Worm (Caenorhabditis elegans) whole organism, L3 larva: Measurements from ENCODE around the gene pes-1.

Experiments used
- R02D3.7 ChIP-seq: fragments of 150-350 bp; optimal IDR thresholded peaks from 2 replicates; lab custom pipeline; 2014; ENCODE audit warnings: missing biosample characterization, missing genetic modification characterization
- aly-2 ChIP-seq: fragments of 150-350 bp; optimal IDR thresholded peaks from 2 replicates; lab custom pipeline; 2014; ENCODE audit warnings: missing biosample characterization, missing genetic modification characterization
- ama-1 ChIP-seq: fragments of 150-350 bp; optimal IDR thresholded peaks from 2 replicates; lab custom pipeline; 2018
- ceh-16 ChIP-seq: sonication (generic microtip); optimal IDR thresholded peaks from 2 replicates; lab custom pipeline; 2017; ENCODE audit warnings: missing biosample characterization, missing genetic modification characterization
- ceh-9 ChIP-seq: sonication (generic microtip); optimal IDR thresholded peaks from 2 replicates; lab custom pipeline; 2018; ENCODE audit warnings: missing biosample characterization, missing genetic modification characterization
- daf-12 ChIP-seq: fragments of 150-350 bp; optimal IDR thresholded peaks from 2 replicates; lab custom pipeline; 2014; ENCODE audit warnings: missing biosample characterization, missing genetic modification reagents, missing genetic modification characterization
- egl-27 ChIP-seq: sonication (generic microtip); optimal IDR thresholded peaks from 4 replicates; lab custom pipeline; 2017; ENCODE audit warnings: missing biosample characterization, missing genetic modification reagents, missing genetic modification characterization
- egl-5 ChIP-seq: fragments of 150-350 bp; optimal IDR thresholded peaks from 2 replicates; lab custom pipeline; 2017; ENCODE audit warnings: missing biosample characterization, missing genetic modification reagents, missing genetic modification characterization, inconsistent platforms
- elt-1 ChIP-seq: fragments of 150-350 bp; optimal IDR thresholded peaks from 2 replicates; lab custom pipeline; 2014; ENCODE audit warnings: missing biosample characterization, missing genetic modification characterization
- elt-2 ChIP-seq: sonication (generic microtip); optimal IDR thresholded peaks from 2 replicates; lab custom pipeline; 2016; ENCODE audit warnings: missing genetic modification reagents, mild to moderate bottlenecking, missing genetic modification characterization, missing compliant biosample characterization
- elt-3 ChIP-seq, 3 experiments: fragments of 150-350 bp in 1 of 3; sonication (generic microtip) in 2 of 3; optimal IDR thresholded peaks; 2 replicates in 2 of 3; 4 replicates in 1 of 3; lab custom pipeline; 2014 to 2017; ENCODE audit warnings: missing biosample characterization in 3 of 3, missing genetic modification characterization in 3 of 3
- eor-1 ChIP-seq, 2 experiments: fragments of 150-350 bp; optimal IDR thresholded peaks; 2 replicates each; lab custom pipeline; 2014 to 2018; ENCODE audit warnings: missing biosample characterization in 2 of 2, missing genetic modification characterization in 2 of 2
- fkh-10 ChIP-seq: sonication (generic microtip); optimal IDR thresholded peaks from 2 replicates; lab custom pipeline; 2017; ENCODE audit warnings: missing biosample characterization, missing genetic modification reagents, missing genetic modification characterization
- fos-1 ChIP-seq: fragments of 150-350 bp; optimal IDR thresholded peaks from 2 replicates; lab custom pipeline; 2014; ENCODE audit warnings: missing biosample characterization, missing genetic modification characterization
- lin-15B ChIP-seq: fragments of 150-350 bp; optimal IDR thresholded peaks from 2 replicates; lab custom pipeline; 2014; ENCODE audit warnings: missing biosample characterization, missing genetic modification characterization
- lin-39 ChIP-seq: fragments of 150-350 bp; optimal IDR thresholded peaks from 2 replicates; lab custom pipeline; 2018; ENCODE audit warnings: missing biosample characterization, missing genetic modification reagents, missing genetic modification characterization
- lsy-12 ChIP-seq: sonication (generic microtip); optimal IDR thresholded peaks from 2 replicates; lab custom pipeline; 2016; ENCODE audit warnings: mild to moderate bottlenecking, missing genetic modification characterization, missing compliant biosample characterization
- mdl-1 ChIP-seq: fragments of 150-350 bp; optimal IDR thresholded peaks from 2 replicates; lab custom pipeline; 2014; ENCODE audit warnings: missing biosample characterization, missing genetic modification characterization
- mml-1 ChIP-seq: fragments of 150-350 bp; sonication (generic microtip); optimal IDR thresholded peaks from 3 replicates; lab custom pipeline; 2014; ENCODE audit warnings: missing biosample characterization, missing genetic modification characterization
- nfya-1 ChIP-seq: sonication (generic microtip); optimal IDR thresholded peaks from 2 replicates; lab custom pipeline; 2017; ENCODE audit warnings: missing genetic modification characterization, mild to moderate bottlenecking, missing compliant biosample characterization, antibody characterized with exemption, moderate library complexity; ENCODE audit not compliant: insufficient read depth
- nhr-11 ChIP-seq: fragments of 150-350 bp; optimal IDR thresholded peaks from 2 replicates; lab custom pipeline; 2014; ENCODE audit warnings: missing biosample characterization, missing genetic modification characterization
- nhr-12 ChIP-seq: fragments of 150-350 bp; optimal IDR thresholded peaks from 2 replicates; lab custom pipeline; 2014; ENCODE audit warnings: missing biosample characterization, missing genetic modification characterization
- nhr-237 ChIP-seq: fragments of 150-350 bp; optimal IDR thresholded peaks from 2 replicates; lab custom pipeline; 2014; ENCODE audit warnings: missing biosample characterization, missing genetic modification characterization
- nhr-25 ChIP-seq: sonication (generic microtip); optimal IDR thresholded peaks from 2 replicates; lab custom pipeline; 2017; ENCODE audit warnings: missing biosample characterization, missing genetic modification characterization
- nhr-28 ChIP-seq: fragments of 150-350 bp; optimal IDR thresholded peaks from 2 replicates; lab custom pipeline; 2014; ENCODE audit warnings: missing biosample characterization, missing genetic modification characterization
- nhr-43 ChIP-seq: sonication (generic microtip); optimal IDR thresholded peaks from 2 replicates; lab custom pipeline; 2016; ENCODE audit warnings: mild to moderate bottlenecking, missing genetic modification characterization, missing compliant biosample characterization; ENCODE audit not compliant: poor library complexity, severe bottlenecking
- nhr-67 ChIP-seq: fragments of 150-350 bp; optimal IDR thresholded peaks from 2 replicates; lab custom pipeline; 2014; ENCODE audit warnings: missing biosample characterization, missing genetic modification characterization
- nhr-76 ChIP-seq: fragments of 150-350 bp; sonication (generic microtip); optimal IDR thresholded peaks from 5 replicates; lab custom pipeline; 2014; ENCODE audit warnings: missing biosample characterization, missing genetic modification characterization
- nhr-77 ChIP-seq: fragments of 150-350 bp; optimal IDR thresholded peaks from 2 replicates; lab custom pipeline; 2014; ENCODE audit warnings: missing biosample characterization, missing genetic modification characterization
- pha-4 ChIP-seq: fragments of 150-350 bp; optimal IDR thresholded peaks from 2 replicates; lab custom pipeline; 2014; ENCODE audit warnings: missing biosample characterization, missing genetic modification reagents, missing genetic modification characterization
- pqm-1 ChIP-seq: fragments of 150-350 bp; optimal IDR thresholded peaks from 2 replicates; lab custom pipeline; 2017; ENCODE audit warnings: missing biosample characterization, missing genetic modification characterization, inconsistent platforms
- sea-2 ChIP-seq: fragments of 150-350 bp; sonication (generic microtip); optimal IDR thresholded peaks from 4 replicates; lab custom pipeline; 2014; ENCODE audit warnings: missing biosample characterization, missing genetic modification reagents, missing genetic modification characterization
- skn-1 ChIP-seq: fragments of 150-350 bp; optimal IDR thresholded peaks from 2 replicates; lab custom pipeline; 2014; ENCODE audit warnings: missing biosample characterization, missing genetic modification characterization
- snpc-4 ChIP-seq: fragments of 150-350 bp; optimal IDR thresholded peaks from 2 replicates; lab custom pipeline; 2014; ENCODE audit warnings: missing biosample characterization, missing genetic modification characterization
- tbx-2 ChIP-seq: sonication (generic microtip); optimal IDR thresholded peaks from 2 replicates; lab custom pipeline; 2016; ENCODE audit warnings: mild to moderate bottlenecking, missing genetic modification characterization, missing compliant biosample characterization
- unc-39 ChIP-seq: sonication (generic microtip); optimal IDR thresholded peaks from 4 replicates; lab custom pipeline; 2017; ENCODE audit warnings: missing biosample characterization, missing genetic modification characterization
- unc-62 ChIP-seq: fragments of 150-350 bp; sonication (generic microtip); optimal IDR thresholded peaks from 4 replicates; lab custom pipeline; 2014; ENCODE audit warnings: missing biosample characterization, missing genetic modification reagents, missing genetic modification characterization
- zag-1 ChIP-seq: fragments of 150-350 bp; optimal IDR thresholded peaks from 2 replicates; lab custom pipeline; 2014; ENCODE audit warnings: missing biosample characterization, missing genetic modification characterization
- ztf-4 ChIP-seq: fragments of 150-350 bp; optimal IDR thresholded peaks from 2 replicates; lab custom pipeline; 2014; ENCODE audit warnings: missing biosample characterization, missing genetic modification characterization

The pes-1 gene

DNA sequence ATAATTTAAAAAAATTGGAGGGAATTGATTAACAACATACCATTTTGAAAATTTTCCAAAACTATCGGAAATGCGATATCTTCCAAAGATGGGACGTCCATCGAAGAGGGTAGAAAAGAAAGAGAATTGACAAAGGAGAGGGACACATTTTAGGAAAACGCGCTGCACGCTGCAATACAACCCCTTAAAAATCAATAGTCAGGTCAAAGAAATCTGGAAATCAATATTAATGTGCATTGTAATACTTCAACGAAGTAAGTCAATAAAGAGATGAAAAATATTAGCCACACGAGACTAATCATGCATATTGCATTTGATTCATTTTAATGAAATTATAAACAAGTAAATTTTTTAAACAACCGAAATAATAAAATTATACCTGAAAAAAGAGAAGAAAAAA, 33.1 kb upstream of the pes-1 start, which contains the start of gene Y9C9A.13:
Y9C9A.13 (minus strand) TSS at position 101 of the 400 bp plus-strand sequence.
- TF ChIP-seq lin-39 (tag; lab: Kevin White, UChicago) (no peak), elt-3 (tag; optimal IDR thresholded peaks at IDR 0.05; lab: Kevin White, UChicago) (no peak), egl-27 (tag; lab: Kevin White, UChicago) (no peak), nhr-12 (tag; lab: Kevin White, UChicago) (no peak), fos-1 (tag; lab: Kevin White, UChicago) (no peak), snpc-4 (tag; lab: Kevin White, UChicago) (no peak), nhr-43 (no peak), mdl-1 (tag; lab: Kevin White, UChicago) (no peak), nhr-28 (tag; lab: Kevin White, UChicago) (no peak), nhr-67 (tag; lab: Kevin White, UChicago) (no peak), egl-5 (tag; lab: Kevin White, UChicago) (no peak), tbx-2 (no peak), sea-2 (GFP tag; lab: Kevin White, UChicago) (no peak), R02D3.7 (tag; lab: Kevin White, UChicago) (no peak), pha-4 (tag; lab: Kevin White, UChicago) (no peak), lin-15B (tag; lab: Kevin White, UChicago) (no peak), mml-1 (tag; lab: Kevin White, UChicago) (no peak), fkh-10 (GFP tag; lab: Kevin White, UChicago) (no peak)

DNA sequence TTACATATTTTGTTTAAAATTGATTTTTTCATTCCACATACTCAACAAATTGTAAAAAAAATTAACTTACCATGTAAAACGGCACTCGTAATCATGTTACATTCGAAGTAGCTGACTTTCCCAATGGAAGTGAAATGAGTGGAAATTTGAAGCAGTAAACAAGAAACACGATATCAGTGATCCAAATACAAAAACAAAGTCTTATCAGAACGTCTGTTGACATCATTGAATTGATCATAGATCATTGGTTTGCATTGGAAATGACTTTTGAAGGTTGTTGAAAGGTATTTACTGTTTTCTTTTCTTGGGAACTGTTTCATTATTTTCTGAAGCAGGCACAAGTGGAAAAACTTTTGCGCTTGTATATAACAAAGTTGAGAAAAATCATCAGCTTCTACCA, 26.6 kb upstream of the pes-1 start, which contains the start of gene Y9C9A.16:
Y9C9A.16 (minus strand) TSS at position 131 of the 400 bp plus-strand sequence.
- TF ChIP-seq daf-12 (tag; lab: Kevin White, UChicago), result no peak
- no peak for TF ChIP-seq elt-2 (tag; lab: Kevin White, UChicago)
- TF ChIP-seq ceh-9 (tag; lab: Kevin White, UChicago), result no peak
- no peak for TF ChIP-seq egl-27 (tag; lab: Kevin White, UChicago)
- no peak for TF ChIP-seq pha-4 (tag; lab: Kevin White, UChicago)
- no peak for TF ChIP-seq nhr-12 (tag; lab: Kevin White, UChicago)
- no peak for TF ChIP-seq ceh-16 (tag; lab: Kevin White, UChicago)
- TF ChIP-seq ztf-4 (tag; lab: Kevin White, UChicago), result no peak
- no peak for TF ChIP-seq pqm-1 (tag; lab: Kevin White, UChicago)
- no peak for TF ChIP-seq ama-1 (lab: Kevin White, UChicago)
- no peak for TF ChIP-seq nhr-67 (tag; lab: Kevin White, UChicago)
- TF ChIP-seq lsy-12 (tag; lab: Kevin White, UChicago), result no peak
- TF ChIP-seq nhr-77, result no peak
- no peak for TF ChIP-seq tbx-2
- TF ChIP-seq nhr-28 (tag; lab: Kevin White, UChicago), result no peak

DNA sequence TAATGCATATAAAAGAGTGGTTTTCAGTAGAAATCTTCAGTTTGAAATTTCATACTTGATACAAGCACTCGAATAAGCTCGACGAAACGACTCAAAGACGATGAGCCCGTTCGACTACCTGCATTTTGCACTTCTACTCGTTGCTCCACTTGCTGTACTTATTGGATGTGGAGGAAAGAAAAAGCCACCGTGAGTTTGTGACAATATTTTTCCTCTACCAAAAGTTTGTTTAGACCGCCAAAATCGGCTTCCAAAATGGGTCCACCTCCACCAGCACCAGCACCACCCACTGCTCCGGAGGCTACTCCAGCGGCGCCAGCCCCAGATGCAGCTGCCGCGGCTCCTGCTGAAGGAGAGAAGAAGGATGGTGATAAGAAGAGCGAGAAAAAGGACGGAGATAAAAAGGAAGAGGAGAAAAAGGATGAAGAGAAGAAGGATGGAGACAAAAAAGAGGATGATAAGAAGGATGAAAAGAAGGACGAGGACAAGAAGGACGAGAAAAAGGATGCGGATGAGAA, 25.3 kb upstream of the pes-1 start, which contains the start of gene E03H12.5:
E03H12.5 (plus strand) TSS at position 51 of the 518 bp plus-strand sequence.
- no peak for TF ChIP-seq fos-1 (tag; lab: Kevin White, UChicago)
- no peak for TF ChIP-seq nhr-25 (tag; lab: Kevin White, UChicago)
- TF ChIP-seq elt-1, result no peak
- no peak for TF ChIP-seq eor-1 (tag; optimal IDR thresholded peaks at IDR 0.05; lab: Kevin White, UChicago)
- no peak for TF ChIP-seq skn-1 (tag; lab: Kevin White, UChicago)
- no peak for TF ChIP-seq mdl-1 (tag; lab: Kevin White, UChicago)
- TF ChIP-seq tbx-2, result no peak
- no peak for TF ChIP-seq ceh-9 (tag; lab: Kevin White, UChicago)
- no peak for TF ChIP-seq aly-2 (tag; lab: Kevin White, UChicago)
- TF ChIP-seq nhr-12 (tag; lab: Kevin White, UChicago), result no peak
- no peak for TF ChIP-seq nhr-28 (tag; lab: Kevin White, UChicago)
- no peak for TF ChIP-seq zag-1 (tag; lab: Kevin White, UChicago)
- no peak for TF ChIP-seq unc-39 (tag; lab: Kevin White, UChicago)
- no peak for TF ChIP-seq pha-4 (tag; lab: Kevin White, UChicago)
- no peak for TF ChIP-seq snpc-4 (tag; lab: Kevin White, UChicago)
- TF ChIP-seq daf-12 (tag; lab: Kevin White, UChicago), result no peak
- no peak for TF ChIP-seq lsy-12 (tag; lab: Kevin White, UChicago)

DNA sequence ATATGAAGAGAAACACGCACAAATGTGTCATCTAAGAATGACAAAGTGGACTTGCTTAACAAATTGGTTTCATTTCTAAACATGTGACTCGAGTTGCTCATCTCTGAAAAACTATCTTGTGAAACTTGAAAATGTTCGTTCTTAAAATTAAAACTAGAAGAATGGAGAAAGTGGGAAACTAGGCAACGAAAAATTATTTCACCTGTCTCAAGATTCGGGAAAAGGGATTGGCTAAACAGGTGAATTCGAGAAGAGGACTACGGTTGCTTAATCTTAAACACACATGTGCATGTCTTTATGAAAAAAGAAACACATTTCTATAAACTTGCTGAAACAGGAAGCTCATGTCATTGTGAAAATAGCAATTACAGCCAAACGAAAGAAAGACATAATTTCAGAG, 21.5 kb upstream of the pes-1 start, which contains the start of gene srz-24:
srz-24 (minus strand) TSS at position 101 of the 400 bp plus-strand sequence.
- TF ChIP-seq nhr-25 (tag; lab: Kevin White, UChicago), result no peak
- no peak for TF ChIP-seq unc-39 (tag; lab: Kevin White, UChicago)
- no peak for TF ChIP-seq nhr-76
- TF ChIP-seq aly-2 (tag; lab: Kevin White, UChicago), result no peak
- TF ChIP-seq ztf-4 (tag; lab: Kevin White, UChicago), result no peak
- no peak for TF ChIP-seq elt-1
- TF ChIP-seq sea-2 (GFP tag; lab: Kevin White, UChicago), result no peak
- no peak for TF ChIP-seq skn-1 (tag; lab: Kevin White, UChicago)
- no peak for TF ChIP-seq tbx-2
- TF ChIP-seq nhr-11 (tag; lab: Kevin White, UChicago), result no peak
- TF ChIP-seq fkh-10 (GFP tag; lab: Kevin White, UChicago), result no peak
- no peak for TF ChIP-seq elt-3 (tag; optimal IDR thresholded peaks at IDR 0.05; lab: Kevin White, UChicago)
- no peak for TF ChIP-seq nhr-77
- no peak for TF ChIP-seq nhr-237 (tag; lab: Kevin White, UChicago)
- TF ChIP-seq nfya-1 (tag; lab: Kevin White, UChicago), result no peak
- no peak for TF ChIP-seq daf-12 (tag; lab: Kevin White, UChicago)
- TF ChIP-seq zag-1 (tag; lab: Kevin White, UChicago), result no peak
- no peak for TF ChIP-seq R02D3.7 (tag; lab: Kevin White, UChicago)
- TF ChIP-seq unc-62 (GFP tag; lab: Kevin White, UChicago), result no peak
